Worm (Caenorhabditis elegans) whole organism, early embryonic: ENCODE results near the gene tlp-1.

Source experiments
- B0310.2 ChIP-seq: sonication (generic microtip); optimal IDR thresholded peaks from 2 replicates; lab custom pipeline; 2016; ENCODE audit warnings: mild to moderate bottlenecking, missing genetic modification characterization, missing compliant biosample characterization
- F13C5.2 ChIP-seq: sonication (generic microtip); optimal IDR thresholded peaks from 2 replicates; lab custom pipeline; 2017; ENCODE audit warnings: mild to moderate bottlenecking, missing genetic modification characterization, inconsistent platforms, missing compliant biosample characterization
- aly-1 ChIP-seq: sonication (generic microtip); optimal IDR thresholded peaks from 2 replicates; lab custom pipeline; 2016; ENCODE audit warnings: missing genetic modification characterization, missing compliant biosample characterization
- ama-1 ChIP-seq: fragments of 150-350 bp; optimal IDR thresholded peaks from 2 replicates; lab custom pipeline; 2014
- ceh-36 ChIP-seq: sonication (generic microtip); optimal IDR thresholded peaks from 2 replicates; lab custom pipeline; 2016; ENCODE audit warnings: missing genetic modification characterization, inconsistent platforms, missing compliant biosample characterization
- ets-7 ChIP-seq: sonication (generic microtip); optimal IDR thresholded peaks from 2 replicates; lab custom pipeline; 2016; ENCODE audit warnings: missing genotype, missing genetic modification characterization, missing compliant biosample characterization
- flt-1 ChIP-seq: fragments of 200-800 bp; sonication (Bioruptor generic); IDR thresholded peaks from 2 replicates; pipeline ENCODE4 v1.3.6; 2022; ENCODE audit warnings: missing genetic modification characterization, missing compliant biosample characterization
- hmbx-1 ChIP-seq: sonication (generic microtip); optimal IDR thresholded peaks from 2 replicates; lab custom pipeline; 2016; ENCODE audit warnings: mild to moderate bottlenecking, missing genetic modification characterization, missing compliant biosample characterization
- hmg-4 ChIP-seq: fragments of 200-800 bp; sonication (Bioruptor generic); optimal IDR thresholded peaks from 2 replicates; lab custom pipeline; 2018; ENCODE audit warnings: mild to moderate bottlenecking, missing genetic modification characterization, missing compliant biosample characterization
- pes-1 ChIP-seq: fragments of 200-800 bp; sonication (Bioruptor generic); IDR thresholded peaks from 2 replicates; pipeline ENCODE4 v1.3.6; 2022; ENCODE audit warnings: missing genetic modification reagents, missing genetic modification characterization, missing compliant biosample characterization
- sea-1 ChIP-seq: fragments of 200-800 bp; sonication (Bioruptor generic); conservative IDR thresholded peaks from 2 replicates; pipeline ENCODE4 v1.3.6; 2022; ENCODE audit warnings: missing genetic modification characterization, missing compliant biosample characterization
- tbx-11 ChIP-seq: fragments of 200-800 bp; sonication (Bioruptor generic); IDR thresholded peaks from 2 replicates; pipeline ENCODE4 v1.3.6; 2022; ENCODE audit warnings: missing genetic modification characterization, missing compliant biosample characterization
- tbx-37 ChIP-seq: fragments of 200-800 bp; sonication (Bioruptor generic); conservative IDR thresholded peaks from 2 replicates; pipeline ENCODE4 v1.3.6; 2022; ENCODE audit warnings: missing genetic modification reagents, missing genetic modification characterization, missing compliant biosample characterization
- tra-4 ChIP-seq: sonication (generic microtip); optimal IDR thresholded peaks from 2 replicates; lab custom pipeline; 2017; ENCODE audit warnings: missing genetic modification characterization, missing compliant biosample characterization

DNA sequence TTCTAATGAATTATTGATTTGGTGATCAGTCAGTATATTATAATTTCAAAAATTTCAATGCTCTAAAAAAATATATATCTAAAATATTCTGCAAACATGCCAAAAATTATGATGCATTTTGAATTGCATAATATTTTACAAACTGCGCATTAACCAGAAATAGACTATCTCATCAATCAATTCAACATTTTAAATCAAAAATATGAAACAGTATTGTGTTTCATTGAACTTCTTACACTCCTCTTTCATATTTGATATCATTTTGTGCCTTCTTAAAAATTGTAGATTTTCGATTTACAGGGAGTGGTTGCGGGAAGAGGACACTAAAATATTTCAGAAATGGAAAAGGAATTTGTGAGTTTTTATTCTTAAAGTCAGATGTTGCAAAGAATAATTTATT lies 22.7 kb upstream of the tlp-1 start, which contains the start of gene ent-4:
- TF ChIP-seq hmg-4 = no peak
- TF ChIP-seq tra-4 (tag; lab: Kevin White, UChicago) = no peak
- no peak for TF ChIP-seq ama-1
- no peak for TF ChIP-seq flt-1 (GFP tag; lab: Robert Waterston, UW)
- no peak for TF ChIP-seq ceh-36
- TF ChIP-seq pes-1 (GFP tag; lab: Robert Waterston, UW) = no peak
- no peak for TF ChIP-seq F13C5.2 (tag; lab: Kevin White, UChicago)
- TF ChIP-seq tbx-37 (GFP tag; lab: Robert Waterston, UW) = no peak
- no peak for TF ChIP-seq hmbx-1 (tag; lab: Kevin White, UChicago)
- TF ChIP-seq tbx-11 = no peak
- no peak for TF ChIP-seq ets-7 (tag; lab: Kevin White, UChicago)
- TF ChIP-seq B0310.2 (tag; lab: Kevin White, UChicago) = no peak
- TF ChIP-seq aly-1 (tag; lab: Kevin White, UChicago) = no peak
- no peak for TF ChIP-seq sea-1 (GFP tag; lab: Robert Waterston, UW)
